Fruit fly (Drosophila melanogaster) whole organism, embryonic: ENCODE results near the gene CG16790.
A peak's percentile ranks its signal among the peaks of the same experiment; 100 is the strongest.

Experiments used
- Adf1 ChIP-seq: fragments of 200-800 bp; sonication (Bioruptor generic); IDR thresholded peaks from 2 replicates; pipeline ENCODE4 v1.3.6; 2022; ENCODE audit warnings: missing biosample characterization, missing genetic modification characterization
- CG10366 ChIP-seq: fragments of 200-800 bp; sonication (Bioruptor generic); IDR thresholded peaks from 2 replicates; pipeline ENCODE4 v1.3.6; 2022; ENCODE audit warnings: missing biosample characterization, missing genetic modification characterization
- CG10462 ChIP-seq: fragments of 200-800 bp; sonication (Bioruptor generic); optimal IDR thresholded peaks from 2 replicates; lab custom pipeline; 2016; ENCODE audit warnings: missing biosample characterization, missing genetic modification characterization
- CG10654 ChIP-seq: fragments of 200-800 bp; sonication (Bioruptor generic); optimal IDR thresholded peaks from 2 replicates; lab custom pipeline; 2016; ENCODE audit warnings: missing biosample characterization, missing genetic modification characterization
- CG11093 ChIP-seq: fragments of 200-800 bp; sonication (Bioruptor generic); IDR thresholded peaks from 3 replicates; pipeline ENCODE4 v1.3.6; 2022; ENCODE audit warnings: missing biosample characterization, missing genetic modification characterization
- CG11456 ChIP-seq: fragments of 200-800 bp; sonication (Bioruptor generic); IDR thresholded peaks from 3 replicates; pipeline ENCODE4 v1.3.6; 2022; ENCODE audit warnings: missing biosample characterization, missing genetic modification characterization
- CG12071 ChIP-seq: fragments of 200-800 bp; sonication (Bioruptor generic); optimal IDR thresholded peaks from 3 replicates; lab custom pipeline; 2018; ENCODE audit warnings: missing biosample characterization, mild to moderate bottlenecking, missing genetic modification characterization
- CG12659 ChIP-seq: fragments of 200-800 bp; sonication (Bioruptor generic); optimal IDR thresholded peaks from 3 replicates; lab custom pipeline; 2017; ENCODE audit warnings: mild to moderate bottlenecking, missing biosample characterization, missing genetic modification reagents, missing genetic modification characterization
- CG13296 ChIP-seq: fragments of 200-800 bp; sonication (Bioruptor generic); optimal IDR thresholded peaks from 3 replicates; lab custom pipeline; 2018; ENCODE audit warnings: missing biosample characterization, mild to moderate bottlenecking, missing genetic modification characterization
- CG13424 ChIP-seq: fragments of 200-800 bp; sonication (Bioruptor generic); optimal IDR thresholded peaks from 2 replicates; lab custom pipeline; 2019; ENCODE audit warnings: missing biosample characterization, mild to moderate bottlenecking, missing genetic modification characterization, moderate library complexity
- CG14710 ChIP-seq: fragments of 200-800 bp; sonication (Bioruptor generic); optimal IDR thresholded peaks from 3 replicates; lab custom pipeline; 2019; ENCODE audit warnings: missing biosample characterization, mild to moderate bottlenecking, missing genetic modification characterization, moderate library complexity
- CG15011 ChIP-seq: fragments of 200-800 bp; sonication (Bioruptor generic); optimal IDR thresholded peaks from 3 replicates; lab custom pipeline; 2018; ENCODE audit warnings: missing biosample characterization, mild to moderate bottlenecking, missing genetic modification characterization
- CG15269 ChIP-seq: fragments of 200-800 bp; sonication (Bioruptor generic); optimal IDR thresholded peaks from 2 replicates; lab custom pipeline; 2018; ENCODE audit warnings: missing biosample characterization, mild to moderate bottlenecking, missing genetic modification characterization, moderate library complexity
- CG17328 ChIP-seq: fragments of 200-800 bp; sonication (Bioruptor generic); IDR thresholded peaks from 2 replicates; pipeline ENCODE4 v1.3.6; 2022; ENCODE audit warnings: missing biosample characterization, missing genetic modification characterization
- CG17385 ChIP-seq: fragments of 200-800 bp; sonication (Bioruptor generic); optimal IDR thresholded peaks from 3 replicates; lab custom pipeline; 2018; ENCODE audit warnings: missing biosample characterization, mild to moderate bottlenecking, missing genetic modification characterization
- CG17829 ChIP-seq: fragments of 200-800 bp; optimal IDR thresholded peaks from 2 replicates; lab custom pipeline; 2019; ENCODE audit warnings: missing biosample characterization, mild to moderate bottlenecking, missing genetic modification characterization, moderate library complexity
- CG1792 ChIP-seq: fragments of 200-800 bp; sonication (Bioruptor generic); optimal IDR thresholded peaks from 2 replicates; lab custom pipeline; 2016; ENCODE audit warnings: missing biosample characterization, missing genetic modification characterization
- CG18619 ChIP-seq: fragments of 200-800 bp; sonication (Bioruptor generic); optimal IDR thresholded peaks from 3 replicates; lab custom pipeline; 2017; ENCODE audit warnings: missing biosample characterization, mild to moderate bottlenecking, missing genetic modification characterization
- CG31224 ChIP-seq: fragments of 200-800 bp; sonication (Bioruptor generic); IDR thresholded peaks from 2 replicates; pipeline ENCODE4 v1.3.6; 2022; ENCODE audit warnings: missing biosample characterization, missing genetic modification characterization
- CG32532 ChIP-seq: fragments of 200-800 bp; sonication (Bioruptor generic); IDR thresholded peaks from 2 replicates; pipeline ENCODE4 v1.3.6; 2022; ENCODE audit warnings: missing biosample characterization, missing genetic modification characterization
- CG3281 ChIP-seq: fragments of 200-800 bp; sonication (Bioruptor generic); optimal IDR thresholded peaks from 3 replicates; lab custom pipeline; 2017; ENCODE audit warnings: missing biosample characterization, mild to moderate bottlenecking, missing genetic modification characterization
- CG3726 ChIP-seq: fragments of 200-800 bp; sonication (Bioruptor generic); IDR thresholded peaks from 3 replicates; pipeline ENCODE4, ENCODE4 v1.3.6; 2022; ENCODE audit warnings: missing biosample characterization, missing genetic modification characterization
- CG3995 ChIP-seq: fragments of 200-800 bp; sonication (Bioruptor generic); optimal IDR thresholded peaks from 3 replicates; lab custom pipeline; 2016; ENCODE audit warnings: missing biosample characterization, missing genetic modification characterization
- CG4424 ChIP-seq: fragments of 200-800 bp; sonication (Bioruptor generic); optimal IDR thresholded peaks from 3 replicates; lab custom pipeline; 2016; ENCODE audit warnings: missing biosample characterization, missing genetic modification characterization
- CG4707 ChIP-seq: fragments of 200-800 bp; sonication (Bioruptor generic); optimal IDR thresholded peaks from 2 replicates; lab custom pipeline; 2018; ENCODE audit warnings: missing biosample characterization, mild to moderate bottlenecking, missing genetic modification characterization, moderate library complexity
- CG6854 ChIP-seq: fragments of 200-800 bp; sonication (Bioruptor generic); optimal IDR thresholded peaks from 3 replicates; lab custom pipeline; 2017; ENCODE audit warnings: missing biosample characterization, mild to moderate bottlenecking, missing genetic modification characterization
- CG8290 ChIP-seq, 3 experiments: fragments of 200-800 bp; sonication (Bioruptor generic); optimal IDR thresholded peaks; 2 replicates each; lab custom pipeline; 2016 to 2019; ENCODE audit warnings: missing biosample characterization in 3 of 3, missing genetic modification characterization in 3 of 3, mild to moderate bottlenecking in 2 of 3, moderate library complexity in 1 of 3
- CG8359 ChIP-seq: fragments of 200-800 bp; sonication (Bioruptor generic); optimal IDR thresholded peaks from 2 replicates; lab custom pipeline; 2017; ENCODE audit warnings: missing biosample characterization, mild to moderate bottlenecking, missing genetic modification characterization, borderline replicate concordance
- Dek ChIP-seq: fragments of 200-800 bp; sonication (Bioruptor generic); optimal IDR thresholded peaks from 3 replicates; lab custom pipeline; 2019; ENCODE audit warnings: missing biosample characterization, mild to moderate bottlenecking, missing genetic modification characterization, moderate library complexity
- E2f1 ChIP-seq: fragments of 200-800 bp; sonication (Bioruptor generic); IDR thresholded peaks from 2 replicates; pipeline ENCODE4 v1.3.6; 2022; ENCODE audit warnings: missing biosample characterization, missing genetic modification characterization
- Hmr ChIP-seq: fragments of 200-800 bp; sonication (Bioruptor generic); optimal IDR thresholded peaks from 3 replicates; lab custom pipeline; 2017; ENCODE audit warnings: mild to moderate bottlenecking, missing biosample characterization, missing genetic modification reagents, missing genetic modification characterization
- Hmx ChIP-seq: fragments of 200-800 bp; sonication (Bioruptor generic); optimal IDR thresholded peaks from 2 replicates; lab custom pipeline; 2016; ENCODE audit warnings: missing biosample characterization, missing genetic modification characterization
- Hr51 ChIP-seq, 2 experiments: fragments of 200-800 bp; sonication (Bioruptor generic); optimal IDR thresholded peaks; 2 replicates in 1 of 2; 3 replicates in 1 of 2; lab custom pipeline; 2016 to 2018; ENCODE audit warnings: missing biosample characterization in 2 of 2, missing genetic modification characterization in 2 of 2, mild to moderate bottlenecking in 1 of 2, moderate library complexity in 1 of 2
- Med ChIP-seq: fragments of 200-800 bp; sonication (Bioruptor generic); peaks from one replicate; lab custom pipeline; 2016; ENCODE audit warnings: missing biosample characterization, missing genetic modification characterization, mild to moderate bottlenecking, inconsistent platforms, moderate library complexity
- Myb ChIP-seq: fragments of 200-800 bp; sonication (Bioruptor generic); optimal IDR thresholded peaks from 2 replicates; lab custom pipeline; 2016; ENCODE audit warnings: missing biosample characterization, missing genetic modification characterization
- Ptx1 ChIP-seq: fragments of 200-800 bp; sonication (Bioruptor generic); IDR thresholded peaks from 2 replicates; pipeline ENCODE4 v1.3.6; 2022; ENCODE audit warnings: missing biosample characterization, missing genetic modification characterization
- Sin3A ChIP-seq: fragments of >200 bp; optimal IDR thresholded peaks from 2 replicates; lab custom pipeline; 2018
- Six4 ChIP-seq: fragments of 200-800 bp; sonication (Bioruptor generic); optimal IDR thresholded peaks from 2 replicates; lab custom pipeline; 2016; ENCODE audit warnings: missing biosample characterization, missing genetic modification characterization
- ara ChIP-seq: fragments of 200-800 bp; sonication (Bioruptor generic); IDR thresholded peaks from 2 replicates; pipeline ENCODE4 v1.3.6; 2022; ENCODE audit warnings: missing biosample characterization, missing genetic modification characterization
- bcd ChIP-seq: fragments of 200-800 bp; sonication (Bioruptor generic); optimal IDR thresholded peaks from 2 replicates; lab custom pipeline; 2017; ENCODE audit warnings: missing biosample characterization, mild to moderate bottlenecking, missing genetic modification characterization
- btn ChIP-seq: fragments of 200-800 bp; sonication (Bioruptor generic); optimal IDR thresholded peaks from 2 replicates; lab custom pipeline; 2016; ENCODE audit warnings: missing biosample characterization, missing genetic modification characterization
- cad ChIP-seq: fragments of >200 bp; optimal IDR thresholded peaks from 2 replicates; lab custom pipeline; 2017; ENCODE audit warnings: missing biosample characterization, missing genetic modification characterization
- dpn ChIP-seq, 2 experiments: fragments of 200-800 bp; sonication (Bioruptor generic); optimal IDR thresholded peaks; 3 replicates each; lab custom pipeline; 2016; ENCODE audit warnings: missing biosample characterization in 2 of 2, missing genetic modification characterization in 2 of 2
- emc ChIP-seq: fragments of 200-800 bp; sonication (Bioruptor generic); optimal IDR thresholded peaks from 2 replicates; lab custom pipeline; 2016; ENCODE audit warnings: missing biosample characterization, missing genetic modification characterization
- grn ChIP-seq: fragments of 200-800 bp; sonication (Bioruptor generic); optimal IDR thresholded peaks from 3 replicates; lab custom pipeline; 2017; ENCODE audit warnings: missing biosample characterization, missing genetic modification characterization
- luna ChIP-seq: fragments of 200-800 bp; sonication (Bioruptor generic); optimal IDR thresholded peaks from 2 replicates; lab custom pipeline; 2016; ENCODE audit warnings: missing biosample characterization, missing genetic modification characterization
- nau ChIP-seq: fragments of 200-800 bp; sonication (Bioruptor generic); optimal IDR thresholded peaks from 3 replicates; lab custom pipeline; 2017; ENCODE audit warnings: missing biosample characterization, mild to moderate bottlenecking, missing genetic modification characterization, missing genetic modification reagents
- salm ChIP-seq: fragments of 200-800 bp; sonication (Bioruptor generic); optimal IDR thresholded peaks from 2 replicates; lab custom pipeline; 2018; ENCODE audit warnings: missing biosample characterization, mild to moderate bottlenecking, missing genetic modification characterization
- schlank ChIP-seq: fragments of 200-800 bp; sonication (Bioruptor generic); optimal IDR thresholded peaks from 2 replicates; lab custom pipeline; 2018; ENCODE audit warnings: missing biosample characterization, mild to moderate bottlenecking, missing genetic modification characterization
- sob ChIP-seq: fragments of 200-800 bp; sonication (Bioruptor generic); IDR thresholded peaks from 2 replicates; pipeline ENCODE4 v1.3.6; 2022; ENCODE audit warnings: missing biosample characterization, missing genetic modification characterization
- ttk ChIP-seq: fragments of 200-800 bp; sonication (Bioruptor generic); IDR thresholded peaks from 2 replicates; pipeline ENCODE4 v2.1.2; 2022; ENCODE audit warnings: missing biosample characterization, missing genetic modification characterization

The CG16790 gene

dm6 chr3R:9618331-9618730 is 48.3 kb upstream of the CG16790 start (continued):
- peak; percentile 87 for TF ChIP-seq ttk (GFP tag; lab: Robert Waterston, UW)
- peak; percentile 59 for TF ChIP-seq nau (GFP tag; lab: Kevin White, UChicago)
- peak; percentile 31 for TF ChIP-seq Myb (GFP tag; lab: Kevin White, UChicago)
- peak; percentile 52; the same call in 1 of the 3 replicates for TF ChIP-seq CG11093 (GFP tag; lab: Robert Waterston, UW)
- no peak for TF ChIP-seq CG6854
- peak; percentile 31 for TF ChIP-seq salm (tag; lab: Kevin White, UChicago)
- TF ChIP-seq CG11456 (GFP tag; lab: Robert Waterston, UW) = peak; percentile 79; the same call in 2 of the 3 replicates
- TF ChIP-seq Hmr (GFP tag; lab: Kevin White, UChicago) = peak; percentile 48
- peak; percentile 62 for TF ChIP-seq Six4
- peak; percentile 95 for TF ChIP-seq Med (GFP tag; lab: Kevin White, UChicago)
- TF ChIP-seq cad (GFP tag; lab: Kevin White, UChicago) = no peak
- peak; percentile 48 for TF ChIP-seq CG4707
- no peak for TF ChIP-seq luna (GFP tag; lab: Kevin White, UChicago)
- TF ChIP-seq CG1792 = peak; percentile 51
- no peak for TF ChIP-seq CG15011 (GFP tag; lab: Kevin White, UChicago)
- TF ChIP-seq CG31224 (GFP tag; lab: Robert Waterston, UW) = 0 out of 2 replicates have a peak, but pooled peaks have one; percentile 15
- peak; percentile 80 for TF ChIP-seq sob
- peak; percentile 28 for TF ChIP-seq Dek (tag; lab: Kevin White, UChicago)
- TF ChIP-seq dpn (GFP tag; optimal IDR thresholded peaks at IDR 0.05; lab: Kevin White, UChicago) = peak; percentile 67 to 76
- TF ChIP-seq grn (GFP tag; lab: Kevin White, UChicago) = no peak
- TF ChIP-seq Ptx1 (GFP tag; lab: Robert Waterston, UW) = peak; percentile 83
- peak; percentile 83 for TF ChIP-seq CG10366 (GFP tag; lab: Robert Waterston, UW)
- TF ChIP-seq CG17385 (GFP tag; lab: Kevin White, UChicago) = peak; percentile 70
- TF ChIP-seq CG13296 (GFP tag; lab: Kevin White, UChicago) = peak; percentile 41
- TF ChIP-seq CG4424 (GFP tag; lab: Kevin White, UChicago) = peak; percentile 77
- TF ChIP-seq CG17328 (GFP tag; lab: Robert Waterston, UW) = peak; percentile 88
- TF ChIP-seq CG18619 (GFP tag; lab: Kevin White, UChicago) = peak; percentile 28
- TF ChIP-seq CG8359 = peak; percentile 50
- peak; percentile 63 for TF ChIP-seq CG14710 (tag; lab: Kevin White, UChicago)
- peak; percentile 69 for TF ChIP-seq E2f1
- no peak for TF ChIP-seq CG3995
- TF ChIP-seq CG3726 = peak; percentile 82
- TF ChIP-seq CG12071 (GFP tag; lab: Kevin White, UChicago) = peak; percentile 60
- no peak for TF ChIP-seq Hmx
- TF ChIP-seq btn = peak; percentile 38
- TF ChIP-seq Adf1 (GFP tag; lab: Robert Waterston, UW) = no peak
- peak; percentile 65 for TF ChIP-seq CG17829 (tag; lab: Kevin White, UChicago)
- TF ChIP-seq CG15269 (tag; lab: Kevin White, UChicago) = peak; percentile 71
- TF ChIP-seq CG12659 (GFP tag; lab: Kevin White, UChicago) = peak; percentile 61
- TF ChIP-seq CG10462 = peak; percentile 23
- TF ChIP-seq ara = peak; percentile 79
- TF ChIP-seq emc (GFP tag; lab: Kevin White, UChicago) = peak; percentile 29
- TF ChIP-seq CG32532 (GFP tag; lab: Robert Waterston, UW) = peak; percentile 74
- peak; percentile 49 for TF ChIP-seq CG8290 (GFP tag; optimal IDR thresholded peaks at IDR 0.05; lab: Kevin White, UChicago)
- TF ChIP-seq CG8290 (tag; optimal IDR thresholded peaks at IDR 0.05; lab: Kevin White, UChicago) = peak in 1 of 2 experiments; percentile 78
- peak; percentile 57 for TF ChIP-seq CG3281
- TF ChIP-seq CG13424 = peak; percentile 71
- peak in 1 of 2 experiments; percentile 67 for TF ChIP-seq Hr51 (GFP tag; optimal IDR thresholded peaks at IDR 0.05; lab: Kevin White, UChicago)
- peak; percentile 66 for TF ChIP-seq bcd
- TF ChIP-seq Sin3A (lab: Kevin White, UChicago) = no peak
- peak; percentile 39 for TF ChIP-seq CG10654 (GFP tag; lab: Kevin White, UChicago)
- peak; percentile 2 for TF ChIP-seq schlank (tag; lab: Kevin White, UChicago)
